Fruit fly (Drosophila melanogaster) whole organism, wandering third instar larva: Measurements from ENCODE around the gene CG34117.
A peak's percentile ranks its signal among the peaks of the same experiment; 100 is the strongest.

Experiments
- Abd-B ChIP-seq: fragments of >200 bp; optimal IDR thresholded peaks from 2 replicates; lab custom pipeline; 2017; ENCODE audit warnings: missing biosample characterization, missing genetic modification characterization
- CG32264 ChIP-seq: fragments of 200-800 bp; sonication (Bioruptor generic); optimal IDR thresholded peaks from 2 replicates; lab custom pipeline; 2016; ENCODE audit warnings: missing biosample characterization, missing genetic modification characterization
- CG9705 ChIP-seq: fragments of 200-800 bp; sonication (Bioruptor generic); optimal IDR thresholded peaks from 2 replicates; lab custom pipeline; 2018; ENCODE audit warnings: missing biosample characterization, mild to moderate bottlenecking, missing genetic modification characterization
- CrebA ChIP-seq: fragments of 200-800 bp; sonication (Bioruptor generic); optimal IDR thresholded peaks from 2 replicates; lab custom pipeline; 2016; ENCODE audit warnings: missing biosample characterization, mild to moderate bottlenecking, missing genetic modification characterization, borderline replicate concordance
- Dfd ChIP-seq: fragments of >200 bp; optimal IDR thresholded peaks from 2 replicates; lab custom pipeline; 2017; ENCODE audit warnings: missing biosample characterization, missing genetic modification characterization
- Dif ChIP-seq: fragments of 200-275, 200-300 bp; sonication (Bioruptor generic); optimal IDR thresholded peaks from 2 replicates; lab custom pipeline; 2018; ENCODE audit warnings: missing biosample characterization, missing genetic modification characterization; ENCODE audit not compliant: partially characterized antibody
- GATAd ChIP-seq: sonication (Bioruptor generic); optimal IDR thresholded peaks from 2 replicates; lab custom pipeline; 2016; ENCODE audit warnings: missing biosample characterization, missing genetic modification characterization
- HLH106 ChIP-seq: fragments of 200-800 bp; optimal IDR thresholded peaks from 3 replicates; lab custom pipeline; 2019; ENCODE audit warnings: missing biosample characterization, mild to moderate bottlenecking, missing genetic modification characterization, moderate library complexity
- Hnf4 ChIP-seq: fragments of 200-800 bp; sonication (Bioruptor generic); optimal IDR thresholded peaks from 2 replicates; lab custom pipeline; 2016; ENCODE audit warnings: missing biosample characterization, mild to moderate bottlenecking, missing genetic modification characterization
- Hr78 ChIP-seq: fragments of >200 bp; optimal IDR thresholded peaks from 2 replicates; lab custom pipeline; 2017; ENCODE audit warnings: missing biosample characterization, missing genetic modification characterization
- Hr83 ChIP-seq: fragments of 200-300 bp; sonication (Bioruptor generic); optimal IDR thresholded peaks from 2 replicates; lab custom pipeline; 2016; ENCODE audit warnings: missing biosample characterization, mild to moderate bottlenecking, missing genetic modification characterization, moderate library complexity; ENCODE audit not compliant: poor library complexity, severe bottlenecking
- Jra ChIP-seq: sonication (Bioruptor generic); optimal IDR thresholded peaks from 2 replicates; lab custom pipeline; 2016; ENCODE audit warnings: missing biosample characterization, missing genetic modification characterization
- Mio ChIP-seq: sonication (Bioruptor generic); optimal IDR thresholded peaks from 2 replicates; lab custom pipeline; 2016; ENCODE audit warnings: missing biosample characterization, missing genetic modification characterization
- Myc ChIP-seq: fragments of >200 bp; optimal IDR thresholded peaks from 2 replicates; lab custom pipeline; 2017
- N ChIP-seq: fragments of >200 bp; optimal IDR thresholded peaks from 2 replicates; lab custom pipeline; 2018; ENCODE audit warnings: missing biosample characterization, missing external identifiers, missing genetic modification characterization
- OdsH ChIP-seq: fragments of 200-800 bp; sonication (Bioruptor generic); optimal IDR thresholded peaks from 2 replicates; lab custom pipeline; 2016; ENCODE audit warnings: missing biosample characterization, mild to moderate bottlenecking, missing genetic modification characterization
- Rel ChIP-seq, 2 experiments: fragments of 200-800 bp; sonication (Bioruptor generic) in 1 of 2; optimal IDR thresholded peaks; 2 replicates in 1 of 2; 3 replicates in 1 of 2; lab custom pipeline; 2016 to 2019; ENCODE audit warnings: mild to moderate bottlenecking in 2 of 2, missing biosample characterization in 2 of 2, missing genetic modification characterization in 2 of 2, moderate library complexity in 1 of 2
- Sp1 ChIP-seq: fragments of 200-800 bp; sonication (Bioruptor generic); optimal IDR thresholded peaks from 3 replicates; lab custom pipeline; 2019; ENCODE audit warnings: missing biosample characterization, mild to moderate bottlenecking, missing genetic modification characterization, moderate library complexity
- Vsx2 ChIP-seq: fragments of 200-300, 225-300 bp; sonication (Bioruptor generic); optimal IDR thresholded peaks from 2 replicates; lab custom pipeline; 2018; ENCODE audit warnings: missing biosample characterization, missing genetic modification characterization; ENCODE audit not compliant: partially characterized antibody
- br ChIP-seq: fragments of 200-800 bp; sonication (Bioruptor generic); optimal IDR thresholded peaks from 2 replicates; lab custom pipeline; 2016; ENCODE audit warnings: missing biosample characterization, missing genetic modification characterization
- brk ChIP-seq: fragments of 200-800 bp; sonication (Bioruptor generic); optimal IDR thresholded peaks from 2 replicates; lab custom pipeline; 2016; ENCODE audit warnings: missing biosample characterization, mild to moderate bottlenecking, missing genetic modification characterization
- dl ChIP-seq, 2 experiments: fragments of 175-275, 200-275 bp in 1 of 2; fragments of 200-275 bp in 1 of 2; sonication (Bioruptor generic); optimal IDR thresholded peaks; lab custom pipeline; 2018; ENCODE audit warnings: mild to moderate bottlenecking in 2 of 2, missing biosample characterization in 2 of 2, missing genetic modification characterization in 2 of 2, moderate library complexity in 2 of 2; ENCODE audit not compliant: partially characterized antibody in 2 of 2, insufficient read depth in 1 of 2
- dmrt93B ChIP-seq: fragments of 200-800 bp; sonication (Bioruptor generic); optimal IDR thresholded peaks from 2 replicates; lab custom pipeline; 2018; ENCODE audit warnings: missing biosample characterization, mild to moderate bottlenecking, missing genetic modification characterization
- dsf ChIP-seq: sonication (Bioruptor generic); optimal IDR thresholded peaks from 2 replicates; lab custom pipeline; 2016; ENCODE audit warnings: missing biosample characterization, missing genetic modification characterization, borderline replicate concordance
- ey ChIP-seq: fragments of 200-800 bp; sonication (Bioruptor generic); optimal IDR thresholded peaks from 2 replicates; lab custom pipeline; 2016; ENCODE audit warnings: missing biosample characterization, missing genetic modification characterization
- foxo ChIP-seq, 2 experiments: fragments of 200-800 bp; sonication (Bioruptor generic); optimal IDR thresholded peaks; 2 replicates in 1 of 2; 3 replicates in 1 of 2; lab custom pipeline; 2016 to 2017; ENCODE audit warnings: missing biosample characterization in 2 of 2, missing genetic modification characterization in 2 of 2
- fru ChIP-seq: fragments of 200-800 bp; sonication (Bioruptor generic); optimal IDR thresholded peaks from 3 replicates; lab custom pipeline; 2016; ENCODE audit warnings: missing biosample characterization, mild to moderate bottlenecking, missing genetic modification characterization
- h ChIP-seq: fragments of 200-800 bp; sonication (Bioruptor generic); optimal IDR thresholded peaks from 3 replicates; lab custom pipeline; 2016; ENCODE audit warnings: missing biosample characterization, mild to moderate bottlenecking, missing genetic modification characterization
- jim ChIP-seq: fragments of 175-275, 200-325 bp; sonication (Bioruptor generic); optimal IDR thresholded peaks from 2 replicates; lab custom pipeline; 2016; ENCODE audit warnings: missing biosample characterization, mild to moderate bottlenecking, missing genetic modification characterization
- lola ChIP-seq: fragments of >200 bp; optimal IDR thresholded peaks from 2 replicates; lab custom pipeline; 2017; ENCODE audit warnings: missing biosample characterization, missing genetic modification characterization
- pan ChIP-seq: fragments of >200 bp; optimal IDR thresholded peaks from 2 replicates; lab custom pipeline; 2017
- psq ChIP-seq: fragments of 200-800 bp; sonication (Bioruptor generic); optimal IDR thresholded peaks from 3 replicates; lab custom pipeline; 2017; ENCODE audit warnings: missing biosample characterization, mild to moderate bottlenecking, missing genetic modification characterization, moderate library complexity
- rgr ChIP-seq: fragments of 200-800 bp; sonication (Bioruptor generic); optimal IDR thresholded peaks from 3 replicates; lab custom pipeline; 2016; ENCODE audit warnings: missing biosample characterization, mild to moderate bottlenecking, missing genetic modification characterization
- sage ChIP-seq: fragments of 200-800 bp; sonication (Bioruptor generic); optimal IDR thresholded peaks from 2 replicates; lab custom pipeline; 2016; ENCODE audit warnings: missing biosample characterization, mild to moderate bottlenecking, missing genetic modification characterization
- sv ChIP-seq: fragments of 200-800 bp; sonication (Bioruptor generic); optimal IDR thresholded peaks from 3 replicates; lab custom pipeline; 2016; ENCODE audit warnings: missing biosample characterization, missing genetic modification characterization
- tai ChIP-seq: sonication (Bioruptor generic); optimal IDR thresholded peaks from 2 replicates; lab custom pipeline; 2016; ENCODE audit warnings: missing biosample characterization, missing genetic modification characterization
- usp ChIP-seq: fragments of >200 bp; optimal IDR thresholded peaks from 2 replicates; lab custom pipeline; 2017; ENCODE audit warnings: missing biosample characterization, missing genetic modification characterization
- woc ChIP-seq: sonication (Bioruptor generic); optimal IDR thresholded peaks from 2 replicates; lab custom pipeline; 2016; ENCODE audit warnings: missing biosample characterization, mild to moderate bottlenecking, missing genetic modification characterization

Gene CG34117

DNA sequence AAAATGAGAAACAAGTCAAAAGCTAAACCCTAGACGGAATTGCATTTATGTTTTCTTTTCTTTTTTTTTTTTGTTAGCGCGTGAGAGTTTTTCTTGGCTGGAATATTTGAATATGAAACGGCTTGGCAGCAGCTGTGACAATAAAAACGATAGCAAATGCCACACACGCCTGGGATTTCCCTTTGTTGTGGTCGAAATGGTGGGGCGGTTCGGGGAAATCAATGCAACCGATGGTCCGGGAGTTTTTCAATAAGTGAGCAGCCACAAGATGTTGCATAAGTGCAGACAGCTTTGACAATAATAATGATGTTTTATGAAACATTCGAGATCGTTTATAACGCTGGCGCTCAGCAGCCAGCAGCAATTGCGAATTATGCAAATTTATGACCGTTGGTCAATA, 23.1 kb downstream of the CG34117 start:
- TF ChIP-seq rgr (GFP tag; lab: Kevin White, UChicago) (no peak), Rel (GFP tag; optimal IDR thresholded peaks at IDR 0.05; lab: Kevin White, UChicago) (no peak), Rel (tag; optimal IDR thresholded peaks at IDR 0.05; lab: Kevin White, UChicago) (peak; percentile 63)

DNA sequence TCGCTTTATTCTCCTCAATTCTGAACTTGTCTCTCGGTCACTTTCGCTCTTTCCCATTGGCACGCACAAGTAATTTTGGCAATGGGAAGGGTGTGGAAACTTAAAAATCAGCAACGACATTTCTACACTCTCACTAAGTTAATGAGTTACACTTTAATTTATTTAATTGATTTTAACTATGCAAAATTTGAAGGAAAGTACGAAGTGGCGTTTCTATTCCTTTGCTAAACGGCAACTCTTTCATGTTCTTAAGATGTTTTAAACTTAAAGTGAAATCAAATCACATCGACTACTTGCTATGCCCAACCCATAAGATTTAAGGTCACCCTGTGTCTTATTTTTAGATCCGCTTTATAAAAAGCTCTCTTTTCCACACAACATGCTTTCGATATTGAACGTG, 29.4 kb downstream of the CG34117 start:
- TF ChIP-seq HLH106 (tag; lab: Kevin White, UChicago) (peak; percentile 6), lola (GFP tag; lab: Kevin White, UChicago) (no peak), ey (GFP tag; lab: Kevin White, UChicago) (peak; percentile 30), Hr78 (GFP tag; lab: Kevin White, UChicago) (no peak), br (GFP tag; lab: Kevin White, UChicago) (peak; percentile 27), Dif (GFP tag; lab: Kevin White, UChicago) (no peak), psq (GFP tag; lab: Kevin White, UChicago) (peak; percentile 2), Abd-B (GFP tag; lab: Kevin White, UChicago) (no peak), sage (GFP tag; lab: Kevin White, UChicago) (no peak), brk (GFP tag; lab: Kevin White, UChicago) (no peak), fru (peak; percentile 39), sv (GFP tag; lab: Kevin White, UChicago) (no peak), Jra (GFP tag; lab: Kevin White, UChicago) (no peak), pan (lab: Kevin White, UChicago) (no peak), OdsH (GFP tag; lab: Kevin White, UChicago) (peak; percentile 6), Sp1 (no peak), dsf (GFP tag; lab: Kevin White, UChicago) (no peak), Dfd (GFP tag; lab: Kevin White, UChicago) (no peak), dmrt93B (no peak), N (GFP tag; lab: Kevin White, UChicago) (no peak), Vsx2 (GFP tag; lab: Kevin White, UChicago) (no peak), CrebA (GFP tag; lab: Kevin White, UChicago) (no peak), CG9705 (no peak), GATAd (GFP tag; lab: Kevin White, UChicago) (no peak), dl (GFP tag; optimal IDR thresholded peaks at IDR 0.05; lab: Kevin White, UChicago; ENCODE audit: insufficient read depth in 1 of 2, partially characterized antibody in 2 of 2) (no peak), Hnf4 (no peak), CG32264 (GFP tag; lab: Kevin White, UChicago) (no peak), Rel (GFP tag; optimal IDR thresholded peaks at IDR 0.05; lab: Kevin White, UChicago) (no peak), Rel (tag; optimal IDR thresholded peaks at IDR 0.05; lab: Kevin White, UChicago) (no peak), tai (GFP tag; lab: Kevin White, UChicago) (no peak), jim (GFP tag; lab: Kevin White, UChicago) (no peak), h (GFP tag; lab: Kevin White, UChicago) (peak; percentile 48), rgr (GFP tag; lab: Kevin White, UChicago) (peak; percentile 42), woc (GFP tag; lab: Kevin White, UChicago) (peak; percentile 4), Myc (no peak), Mio (no peak), foxo (GFP tag; optimal IDR thresholded peaks at IDR 0.05; lab: Kevin White, UChicago) (peak in 1 of 2 experiments; percentile 41), Hr83 (GFP tag; lab: Kevin White, UChicago) (no peak), usp (GFP tag; lab: Kevin White, UChicago) (no peak)
